Worm (Caenorhabditis elegans) whole organism, dauer: ENCODE measurements around the gene srlf-22.
"Not testable (repeated sequence)": the region's sequence is repeated elsewhere in the genome, so short reads cannot be mapped to it uniquely, and the experiment has no call there.

Source experiments
- unc-62 ChIP-seq: sonication (generic microtip); optimal IDR thresholded peaks from 2 replicates; lab custom pipeline; 2017; ENCODE audit warnings: missing biosample characterization, missing genetic modification reagents, missing genetic modification characterization

The srlf-22 gene

DNA sequence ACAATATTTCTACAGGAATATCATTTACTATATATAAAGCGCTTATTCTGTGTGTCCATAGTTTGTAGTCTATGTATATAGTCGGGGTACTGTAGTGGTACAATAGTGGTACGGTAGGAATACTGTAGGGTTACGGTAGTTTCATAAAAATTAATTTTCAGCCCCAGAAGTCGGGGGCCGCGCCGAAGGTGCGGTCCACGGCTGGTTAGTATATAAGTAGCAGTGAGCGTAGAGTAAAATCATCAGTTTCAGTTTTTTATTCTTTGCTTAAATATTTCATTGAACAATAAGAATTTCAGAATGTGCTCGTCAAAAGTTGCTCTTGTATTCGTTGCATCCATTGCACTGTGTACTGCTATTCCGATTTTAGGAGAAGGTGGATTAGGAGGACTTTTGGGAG, at the start of gene srlf-22:
Gene srlf-22, plus strand, starts transcription at position 301 of the 400 bp plus-strand sequence.
- not testable (repeated sequence) for TF ChIP-seq unc-62 (GFP tag; lab: Kevin White, UChicago)

DNA sequence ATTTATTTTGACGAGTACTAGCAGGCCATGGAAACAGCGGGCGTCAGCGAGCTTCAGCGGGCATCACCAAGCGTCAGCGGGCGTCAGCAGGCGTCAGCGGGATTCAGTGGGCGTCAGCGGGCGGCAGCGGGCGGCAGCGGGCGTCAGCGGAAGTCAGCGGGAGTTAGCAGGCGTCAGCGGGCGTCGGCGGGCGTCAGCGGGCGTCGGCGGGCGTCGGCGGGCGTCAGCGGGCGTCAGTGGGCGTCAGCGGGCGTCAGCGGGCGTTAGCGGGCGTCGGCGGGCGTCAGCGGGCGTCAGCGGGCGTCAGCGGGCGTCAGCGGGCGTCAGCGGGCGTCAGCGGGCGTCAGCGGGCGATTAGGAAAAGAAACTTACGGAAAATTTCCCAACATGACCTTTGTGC, 48.3 kb upstream of the srlf-22 start:
- no peak for TF ChIP-seq unc-62 (GFP tag; lab: Kevin White, UChicago)

DNA sequence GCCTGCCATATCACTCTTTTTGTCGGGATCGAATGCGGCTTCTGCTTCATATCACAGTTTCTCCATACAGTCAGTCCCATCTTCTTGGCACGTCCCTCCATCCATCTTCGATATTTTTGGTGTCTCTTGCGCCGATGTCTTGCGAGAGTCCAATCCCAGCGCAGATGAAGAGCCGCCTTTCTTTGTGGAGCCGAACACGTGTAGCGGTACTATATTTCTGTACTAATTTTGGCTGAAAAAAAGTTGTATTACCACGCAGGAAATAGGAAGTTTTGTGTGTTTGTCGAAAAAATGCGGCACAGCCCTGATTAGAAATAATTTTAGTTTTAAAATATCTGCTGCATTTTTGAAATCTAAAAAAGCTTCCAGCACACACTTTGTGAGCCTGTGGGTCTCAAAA, 47.8 kb upstream of the srlf-22 start, which contains the start of gene K09C6.8:
Gene K09C6.8, minus strand, starts transcription at position 101 of the 400 bp plus-strand sequence.
- not testable (repeated sequence) for TF ChIP-seq unc-62 (GFP tag; lab: Kevin White, UChicago)

DNA sequence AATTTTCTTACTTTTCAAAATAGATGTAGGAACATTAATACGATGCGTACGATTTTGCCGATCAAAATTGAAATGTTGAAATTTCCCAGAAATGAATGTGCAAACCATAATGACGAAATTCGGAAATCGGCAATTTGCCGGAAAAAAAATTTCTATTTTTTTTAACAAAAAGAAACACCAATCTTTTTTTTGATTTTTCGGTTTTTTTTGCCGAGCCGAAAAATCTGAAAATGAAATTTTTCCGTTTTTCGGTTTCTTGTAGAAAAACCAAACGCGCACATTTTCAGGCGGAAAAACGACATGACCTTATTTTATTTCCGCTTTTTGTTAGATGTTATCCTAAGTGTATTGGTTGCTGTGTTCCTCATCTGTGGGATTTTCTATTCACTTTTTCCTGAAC, 43.4 kb upstream of the srlf-22 start, which contains the start of gene srbc-13:
Gene srbc-13, plus strand, starts transcription at position 301 of the 400 bp plus-strand sequence.
- TF ChIP-seq unc-62 (GFP tag; lab: Kevin White, UChicago), result no peak

DNA sequence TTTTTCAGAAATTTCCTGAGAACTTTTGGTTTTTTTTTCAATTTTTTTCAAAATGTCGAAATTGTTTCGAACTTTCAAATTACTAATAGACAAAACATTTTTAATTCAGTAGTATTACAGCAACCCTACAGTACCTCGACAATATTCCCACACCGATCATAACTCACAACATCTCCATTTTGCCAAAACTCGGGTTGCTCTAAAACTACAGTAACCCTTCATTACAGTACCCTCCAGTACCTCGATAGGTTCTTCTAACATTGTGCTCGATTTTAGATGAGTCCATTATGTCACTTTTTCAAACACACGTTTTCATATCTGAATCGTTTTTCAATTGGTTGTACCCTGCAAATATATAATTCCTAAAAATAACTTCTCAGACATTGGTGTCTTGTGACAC, 41.9 kb upstream of the srlf-22 start:
- no peak for TF ChIP-seq unc-62 (GFP tag; lab: Kevin White, UChicago)

DNA sequence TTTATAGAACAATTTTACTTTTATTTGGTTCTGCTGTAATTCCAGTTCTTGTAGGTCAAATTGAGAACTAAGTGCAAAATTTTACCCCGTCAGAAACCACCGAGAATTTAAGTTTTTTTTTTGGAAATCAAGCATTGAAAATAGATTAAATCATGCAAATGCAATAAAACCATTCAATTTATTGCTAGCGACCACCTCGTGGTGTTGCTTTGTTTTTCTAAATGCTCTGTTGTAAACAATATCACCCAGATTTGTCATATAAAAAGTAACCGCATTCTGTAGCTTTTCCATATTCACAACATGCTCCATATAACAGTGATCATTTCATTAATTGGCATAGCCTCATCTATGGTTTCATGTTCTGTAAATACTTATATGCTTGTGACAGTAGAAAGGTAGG, 41.4 kb upstream of the srlf-22 start, which contains the start of gene srbc-12:
Gene srbc-12, plus strand, starts transcription at position 301 of the 400 bp plus-strand sequence.
- no peak for TF ChIP-seq unc-62 (GFP tag; lab: Kevin White, UChicago)

DNA sequence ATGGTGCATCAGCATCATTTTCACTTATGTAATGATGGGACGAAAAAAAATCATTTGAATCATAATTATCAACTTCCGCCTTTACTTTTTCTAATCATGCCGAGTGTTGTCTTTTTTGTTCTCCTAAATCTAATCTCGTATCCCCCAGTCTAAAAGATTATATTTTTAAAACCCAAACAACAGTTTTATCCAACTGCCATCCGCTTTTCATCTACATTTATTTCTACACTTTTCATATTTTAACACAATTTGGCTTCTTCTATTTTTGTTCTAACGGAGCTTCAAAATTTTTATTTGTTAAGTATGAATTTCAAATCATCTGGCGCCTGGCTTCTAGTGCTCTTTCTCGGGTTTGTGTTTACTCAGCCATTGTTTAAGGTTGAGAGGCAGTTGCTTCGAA, 38.8 kb upstream of the srlf-22 start, which contains the start of gene K09C6.3:
Gene K09C6.3, plus strand, starts transcription at position 301 of the 400 bp plus-strand sequence.
- no peak for TF ChIP-seq unc-62 (GFP tag; lab: Kevin White, UChicago)

DNA sequence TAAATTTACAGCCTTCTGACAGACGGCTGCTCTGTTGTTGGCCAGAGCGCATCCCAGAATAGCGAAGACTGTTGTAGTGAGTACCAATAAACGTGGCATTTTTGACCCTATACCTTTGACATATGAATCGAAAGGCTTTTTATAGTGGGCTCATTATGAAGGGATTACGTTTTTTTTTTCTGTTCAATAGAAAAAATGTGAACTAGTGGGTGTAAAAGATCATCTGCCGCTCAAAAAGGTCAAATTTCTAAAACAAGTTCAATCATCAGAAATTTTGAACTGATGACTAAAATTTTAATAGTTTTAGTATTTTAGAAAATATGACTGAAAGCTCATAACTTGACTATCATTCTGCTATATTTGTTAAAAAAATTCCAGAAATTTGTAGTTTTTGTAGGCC, 36.0 kb upstream of the srlf-22 start, which contains the start of gene K09C6.9:
Gene K09C6.9, minus strand, starts transcription at position 101 of the 400 bp plus-strand sequence.
- TF ChIP-seq unc-62 (GFP tag; lab: Kevin White, UChicago), result no peak

DNA sequence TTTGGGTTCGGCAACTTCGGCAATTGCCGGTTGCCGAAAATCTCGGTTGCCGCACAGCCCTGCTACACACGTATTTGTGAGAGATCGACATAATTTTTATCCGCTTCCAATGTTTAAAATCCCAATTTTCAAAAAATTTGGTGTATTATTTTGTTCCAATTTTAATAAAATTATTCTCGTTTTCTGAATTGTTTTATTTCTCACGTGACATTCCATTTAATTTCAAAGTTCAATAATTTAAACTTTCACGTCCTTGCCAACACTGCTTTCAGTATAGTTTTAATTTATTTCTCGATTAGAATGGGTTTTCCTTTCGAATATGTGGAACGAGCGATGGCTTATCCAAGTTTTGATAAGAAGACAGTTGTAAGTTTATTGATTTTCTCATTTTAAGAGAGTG, 34.4 kb upstream of the srlf-22 start, which contains the start of gene K09C6.2:
Gene K09C6.2, plus strand, starts transcription at position 301 of the 400 bp plus-strand sequence.
- TF ChIP-seq unc-62 (GFP tag; lab: Kevin White, UChicago), result no peak

DNA sequence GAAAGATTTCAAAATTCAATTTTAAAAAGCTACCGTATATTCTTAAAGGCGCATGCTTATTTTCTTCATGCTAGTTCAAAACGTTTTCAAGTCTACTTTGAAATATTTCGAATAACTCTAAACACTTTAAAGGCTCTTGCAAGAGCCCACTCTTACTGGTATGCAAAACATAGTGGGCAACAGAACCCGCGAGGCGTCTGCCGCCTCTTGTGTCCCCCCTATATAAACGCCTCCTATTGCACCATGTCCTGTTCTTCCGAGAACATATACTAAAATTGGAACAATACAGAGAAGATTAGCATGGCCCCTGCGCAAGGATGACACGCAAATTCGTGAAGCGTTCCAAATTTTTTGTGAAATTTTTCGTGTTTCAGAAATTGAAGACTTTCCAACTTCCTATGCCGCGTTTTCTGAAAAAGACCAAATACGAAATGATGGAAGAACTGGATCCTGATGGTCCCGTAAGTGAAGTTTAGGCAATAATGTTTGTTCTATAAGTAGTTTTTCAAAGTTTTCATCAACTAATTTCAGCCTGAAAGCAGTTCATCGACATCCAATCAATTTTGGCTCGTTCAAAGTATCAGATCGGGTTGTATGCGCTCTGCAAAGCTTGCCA, 32.0 kb upstream of the srlf-22 start:
- no peak for TF ChIP-seq unc-62 (GFP tag; lab: Kevin White, UChicago)

DNA sequence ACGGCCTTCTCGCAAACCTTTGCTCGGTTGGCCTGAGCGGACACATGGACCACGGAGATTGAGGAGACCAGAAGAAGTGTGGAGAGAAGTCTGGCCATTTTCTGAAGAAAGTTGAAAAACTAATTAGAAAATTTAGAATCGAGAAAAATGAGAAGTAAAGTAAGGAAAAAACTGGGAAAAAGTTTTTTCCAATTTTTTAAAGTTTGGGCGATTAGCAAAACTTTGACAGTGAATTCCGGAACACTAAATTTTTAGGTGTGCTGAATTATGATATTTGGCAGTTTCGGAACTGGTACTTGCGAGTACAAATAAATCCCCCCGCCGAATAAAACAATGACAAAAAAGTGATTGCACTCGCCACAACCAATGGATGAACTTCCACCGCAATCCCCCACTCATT, 24.2 kb upstream of the srlf-22 start, which contains the start of gene T02B11.3:
Gene T02B11.3, minus strand, starts transcription at position 101 of the 400 bp plus-strand sequence.
- no peak for TF ChIP-seq unc-62 (GFP tag; lab: Kevin White, UChicago)

DNA sequence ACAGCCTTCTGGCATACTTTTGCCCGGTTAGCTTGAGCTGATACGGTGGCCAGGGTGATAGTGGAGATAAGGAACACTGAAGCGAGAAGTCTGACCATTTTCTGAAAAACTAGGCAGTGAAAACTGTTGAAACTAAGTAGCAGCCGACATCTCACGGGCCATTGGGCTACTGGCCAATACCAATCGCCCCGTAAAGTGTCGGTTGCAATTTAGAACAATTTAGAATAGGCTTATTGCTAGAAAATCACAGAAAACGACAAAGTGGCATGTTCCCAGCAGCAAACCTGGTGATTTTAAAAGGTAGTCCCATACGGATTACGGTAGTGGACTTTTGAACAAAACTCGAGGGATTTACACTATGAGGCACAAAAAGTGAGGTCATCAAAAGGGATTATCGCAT, 19.9 kb upstream of the srlf-22 start, which contains the start of gene T02B11.4:
Gene T02B11.4, minus strand, starts transcription at position 101 of the 400 bp plus-strand sequence.
- no peak for TF ChIP-seq unc-62 (GFP tag; lab: Kevin White, UChicago)

DNA sequence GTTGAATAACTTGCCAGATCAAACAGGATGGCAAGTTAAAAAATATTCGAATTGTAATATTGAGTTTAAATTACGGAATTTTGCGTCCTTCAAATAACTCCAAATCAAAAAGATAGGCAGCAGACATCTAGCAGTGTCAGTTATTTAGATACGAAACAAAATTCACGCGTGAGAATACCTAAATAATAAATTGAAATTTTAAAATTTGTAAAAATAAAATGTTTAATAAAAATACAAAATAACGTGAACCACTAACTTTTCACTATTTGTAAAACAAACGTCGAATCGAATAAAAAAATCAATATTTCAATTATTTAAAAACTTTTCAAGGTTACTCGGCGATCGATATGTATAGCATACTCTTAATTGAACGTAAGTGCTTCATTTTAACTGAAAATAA, 15.0 kb upstream of the srlf-22 start, which contains the start of gene T02B11.9:
Gene T02B11.9, plus strand, starts transcription at position 301 of the 400 bp plus-strand sequence.
- TF ChIP-seq unc-62 (GFP tag; lab: Kevin White, UChicago), result no peak

DNA sequence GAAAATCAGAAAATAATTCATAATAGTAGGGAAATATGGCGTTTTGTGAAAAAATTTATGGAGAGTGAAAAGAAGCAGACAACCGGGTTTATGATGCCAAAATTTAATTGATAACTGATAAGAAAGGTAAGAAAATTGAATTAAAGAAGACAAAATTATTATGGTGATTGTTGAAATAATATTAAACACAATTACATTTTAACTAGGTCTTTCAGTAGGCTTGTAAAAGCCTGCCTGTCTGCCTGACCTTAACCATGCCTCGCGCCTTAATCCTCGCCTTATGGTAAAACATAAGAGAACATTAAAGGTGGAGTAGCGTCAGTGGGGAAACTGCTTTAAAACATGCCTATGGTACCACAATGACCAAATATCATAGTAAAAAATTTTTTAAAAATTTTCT, 12.4 kb upstream of the srlf-22 start, which contains the start of gene T02B11.8:
Gene T02B11.8, minus strand, starts transcription at position 101 of the 400 bp plus-strand sequence.
- TF ChIP-seq unc-62 (GFP tag; lab: Kevin White, UChicago), result no peak

DNA sequence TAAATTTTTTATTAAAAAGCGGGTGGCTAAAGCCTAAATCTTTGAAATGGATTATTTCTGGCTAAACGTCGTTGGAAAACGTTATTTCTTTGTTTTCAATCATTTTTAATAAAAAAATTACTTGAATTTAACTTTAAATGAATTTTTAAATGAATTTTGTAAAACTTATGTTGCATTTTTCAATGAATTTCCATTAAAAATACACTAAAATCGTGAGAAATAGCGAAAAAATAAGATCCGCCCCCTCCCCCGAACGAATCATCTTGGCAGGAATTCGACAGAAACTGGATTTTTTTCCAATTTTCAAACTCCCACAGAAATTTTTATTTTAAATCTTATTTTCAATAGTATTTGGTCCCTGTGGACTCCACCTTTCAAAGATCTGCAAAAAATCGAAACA, 11.8 kb upstream of the srlf-22 start, which contains the start of gene srg-53:
Gene srg-53, plus strand, starts transcription at position 301 of the 400 bp plus-strand sequence.
- no peak for TF ChIP-seq unc-62 (GFP tag; lab: Kevin White, UChicago)

DNA sequence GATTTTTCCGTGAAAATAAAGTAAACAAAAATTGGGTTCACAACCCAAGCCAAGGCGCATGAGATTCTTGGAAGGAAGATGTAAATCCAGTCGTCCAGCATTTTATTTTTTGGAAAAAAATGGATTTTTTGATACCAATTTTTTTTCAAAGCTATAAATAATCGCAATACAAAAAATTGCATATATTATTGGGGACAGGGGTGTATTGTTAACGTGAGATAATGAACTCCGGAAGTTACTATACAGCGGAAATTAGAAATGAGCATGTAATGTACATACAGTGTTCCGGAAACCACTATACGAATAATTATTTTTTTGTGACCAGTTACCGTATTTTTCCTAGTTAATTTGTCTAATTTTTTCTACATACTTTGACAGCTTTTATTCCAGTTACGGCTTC, 6.6 kb upstream of the srlf-22 start, which contains the start of gene srj-38:
Gene srj-38, minus strand, starts transcription at position 101 of the 400 bp plus-strand sequence.
- no peak for TF ChIP-seq unc-62 (GFP tag; lab: Kevin White, UChicago)
